Worm (Caenorhabditis elegans) whole organism, late embryonic: Measurements from ENCODE around the gene dhp-2.

ENCODE experiments used
- ceh-14 ChIP-seq: sonication (generic microtip); optimal IDR thresholded peaks from 2 replicates; lab custom pipeline; 2016; ENCODE audit warnings: missing genotype, missing genetic modification characterization, missing compliant biosample characterization
- unc-3 ChIP-seq, 2 experiments: fragments of 200-800 bp in 1 of 2; sonication (Bioruptor generic) in 1 of 2; sonication (generic microtip) in 1 of 2; conservative IDR thresholded peaks in 1 of 2; optimal IDR thresholded peaks in 1 of 2; 2 replicates each; pipeline versions ENCODE4 v1.3.6 to Lab custom; 2016 to 2022; ENCODE audit warnings: missing compliant biosample characterization in 2 of 2, missing genetic modification characterization in 2 of 2, missing genetic modification reagents in 1 of 2

ce11 chrIV:9969081-9969480 lies 8.8 kb upstream of the dhp-2 start, which contains the start of the genes kin-5 and C47E12.11:
- TF ChIP-seq ceh-14 (tag; lab: Kevin White, UChicago): no peak
- no peak for TF ChIP-seq unc-3 (GFP tag; conservative IDR thresholded peaks at IDR 0.05; lab: Robert Waterston, UW)
- no peak for TF ChIP-seq unc-3 (tag; optimal IDR thresholded peaks at IDR 0.05; lab: Kevin White, UChicago)
